Worm (Caenorhabditis elegans): ENCODE data around the gene mrpl-36.

The mrpl-36 gene

ce11 chrIII:9861470-9862342, 13.8 kb upstream of the mrpl-36 start (continued):
- TF ChIP-seq hlh-17 (GFP tag; optimal IDR thresholded peaks at IDR 0.05; ENCODE audit: borderline replicate concordance) = no peak
- TF ChIP-seq ama-1 (optimal IDR thresholded peaks at IDR 0.05) = no peak
- no peak for TF ChIP-seq ets-5 (GFP tag; IDR thresholded peaks at IDR 0.05)
- no peak for TF ChIP-seq unc-98 (GFP tag; IDR thresholded peaks at IDR 0.05)
- TF ChIP-seq egl-13 (tag; optimal IDR thresholded peaks at IDR 0.05) = peak; percentile 46
- peak; percentile 37 for TF ChIP-seq pax-3 (tag; optimal IDR thresholded peaks at IDR 0.05)
- TF ChIP-seq ceh-82 (tag; optimal IDR thresholded peaks at IDR 0.05) = peak; percentile 42 to 58 (median 53)
- TF ChIP-seq ces-1 (GFP tag; optimal IDR thresholded peaks at IDR 0.05) = no peak
- TF ChIP-seq unc-62 (GFP tag; optimal IDR thresholded peaks at IDR 0.05) = no peak
- TF ChIP-seq elt-2 (tag; optimal IDR thresholded peaks at IDR 0.05) = peak; percentile 27
- peak; percentile 76 for TF ChIP-seq nhr-85 (tag)
- no peak for TF ChIP-seq pqm-1 (tag; optimal IDR thresholded peaks at IDR 0.05)
- no peak for TF ChIP-seq nhr-28 (tag; optimal IDR thresholded peaks at IDR 0.05)
- TF ChIP-seq nhr-90 (tag; optimal IDR thresholded peaks at IDR 0.05; ENCODE audit: poor library complexity) = peak; percentile 63
- TF ChIP-seq lin-35 (GFP tag; optimal IDR thresholded peaks at IDR 0.05) = peak; percentile 44 to 67
- TF ChIP-seq nhr-12 (tag; optimal IDR thresholded peaks at IDR 0.05) = no peak
- no peak for TF ChIP-seq lin-15B (tag; optimal IDR thresholded peaks at IDR 0.05)
- peak; percentile 74 for TF ChIP-seq nhr-71 (tag; optimal IDR thresholded peaks at IDR 0.05)
- no peak for TF ChIP-seq egl-27 (tag; optimal IDR thresholded peaks at IDR 0.05)
- peak in 1 of 2 experiments; percentile 75 for TF ChIP-seq mdl-1 (tag; optimal IDR thresholded peaks at IDR 0.05)
- TF ChIP-seq unc-130 (tag; optimal IDR thresholded peaks at IDR 0.05) = peak; percentile 45
- no peak for TF ChIP-seq fkh-4 (tag; optimal IDR thresholded peaks at IDR 0.05; ENCODE audit: borderline replicate concordance)
- TF ChIP-seq unc-86 (tag; optimal IDR thresholded peaks at IDR 0.05) = peak; percentile 37
- TF ChIP-seq lir-3 (tag; optimal IDR thresholded peaks at IDR 0.05; ENCODE audit: poor library complexity) = peak; percentile 48
- TF ChIP-seq elt-3 (tag; optimal IDR thresholded peaks at IDR 0.05) = peak in 1 of 6 experiments; percentile 18
- TF ChIP-seq ztf-11 (tag; optimal IDR thresholded peaks at IDR 0.05) = peak in 1 of 2 experiments; percentile 61
- TF ChIP-seq dsc-1 (tag; optimal IDR thresholded peaks at IDR 0.05) = peak; percentile 74
- TF ChIP-seq aly-2 (tag; optimal IDR thresholded peaks at IDR 0.05) = peak; percentile 49
- peak; percentile 43 for TF ChIP-seq nhr-19 (GFP tag; conservative IDR thresholded peaks at IDR 0.05)
- TF ChIP-seq lin-14 (GFP tag; optimal IDR thresholded peaks at IDR 0.05) = peak; percentile 54
- peak; percentile 49 for TF ChIP-seq fkh-8 (tag; optimal IDR thresholded peaks at IDR 0.05)
- TF ChIP-seq snu-23 (GFP tag; optimal IDR thresholded peaks at IDR 0.05) = peak; percentile 59
- peak; percentile 41 for TF ChIP-seq ceh-90 (tag; optimal IDR thresholded peaks at IDR 0.05)
- peak; percentile 79 for TF ChIP-seq rnt-1 (tag; optimal IDR thresholded peaks at IDR 0.05)
- no peak for TF ChIP-seq nhr-84 (tag; optimal IDR thresholded peaks at IDR 0.05)
- no peak for TF ChIP-seq lin-39 (tag; optimal IDR thresholded peaks at IDR 0.05)
- no peak for TF ChIP-seq ceh-63 (GFP tag; optimal IDR thresholded peaks at IDR 0.05)

ce11 chrIII:9860201-9860780, 12.4 kb upstream of the mrpl-36 start, which contains the start of gene twk-48:
TSS of gene twk-48 (plus strand) at chrIII:9860730.
- TF ChIP-seq lin-14 (GFP tag; optimal IDR thresholded peaks at IDR 0.05) (peak; percentile 57), fkh-10 (GFP tag; optimal IDR thresholded peaks at IDR 0.05) (peak; percentile 73), efl-1 (optimal IDR thresholded peaks at IDR 0.05) (no peak), efl-1 (GFP tag; optimal IDR thresholded peaks at IDR 0.05 in 1 of 2) (peak in 1 of 2 experiments; percentile 26), vab-15 (tag; optimal IDR thresholded peaks at IDR 0.05) (no peak)
